Fruit fly (Drosophila melanogaster): ENCODE data around the gene CCT7.

The CCT7 gene

DNA sequence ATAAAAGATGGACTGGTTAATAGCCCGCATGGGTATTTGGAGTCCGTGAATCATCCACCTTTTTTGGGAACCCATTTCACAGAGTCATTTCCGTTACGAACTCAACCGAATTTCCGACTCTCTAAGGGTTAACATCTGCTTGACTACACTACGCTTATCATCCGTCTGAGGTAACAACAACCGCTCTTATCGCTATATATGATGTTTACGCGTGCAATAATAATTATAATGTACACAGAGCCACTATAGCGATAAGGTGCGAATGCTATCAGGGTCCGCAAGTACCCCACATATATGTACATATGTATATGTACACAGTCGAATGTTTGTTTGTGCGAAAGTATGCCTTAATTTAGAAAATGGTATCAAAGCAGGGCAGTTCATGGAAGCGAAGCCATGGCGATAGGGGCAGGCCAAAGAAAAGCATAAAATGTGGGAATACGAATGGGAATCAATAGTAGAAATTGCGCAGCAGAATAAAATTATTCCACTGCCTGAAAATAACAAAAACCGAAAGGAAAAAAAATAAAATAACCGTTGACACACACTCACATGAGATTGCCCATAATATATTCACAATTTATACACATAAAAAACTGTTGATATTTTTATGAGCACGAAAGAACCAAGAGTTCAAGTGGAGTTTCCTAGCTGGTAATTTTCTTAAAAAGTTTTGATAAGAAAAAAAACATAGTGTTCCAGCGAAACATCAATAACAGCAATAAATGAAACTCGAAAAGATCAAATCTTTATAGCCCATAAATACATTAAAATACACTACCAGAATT lies 9.2 kb downstream of the CCT7 start (continued):
- TF ChIP-seq jim (GFP tag; optimal IDR thresholded peaks at IDR 0.05) (no peak), usp (GFP tag; optimal IDR thresholded peaks at IDR 0.05) (no peak), Hnf4 (GFP tag; optimal IDR thresholded peaks at IDR 0.05) (peak; percentile 92), ey (GFP tag; optimal IDR thresholded peaks at IDR 0.05) (peak; percentile 42), Hr83 (GFP tag; optimal IDR thresholded peaks at IDR 0.05; ENCODE audit: poor library complexity, severe bottlenecking) (peak; percentile 99), tai (GFP tag; optimal IDR thresholded peaks at IDR 0.05) (no peak), brk (GFP tag; optimal IDR thresholded peaks at IDR 0.05) (peak; percentile 90), Sp1 (GFP tag; optimal IDR thresholded peaks at IDR 0.05) (peak; percentile 65), Rel (GFP tag; optimal IDR thresholded peaks at IDR 0.05) (no peak), Rel (tag; optimal IDR thresholded peaks at IDR 0.05) (peak; percentile 75), Vsx2 (GFP tag; optimal IDR thresholded peaks at IDR 0.05; ENCODE audit: partially characterized antibody) (no peak), lola (GFP tag; optimal IDR thresholded peaks at IDR 0.05) (no peak)

DNA sequence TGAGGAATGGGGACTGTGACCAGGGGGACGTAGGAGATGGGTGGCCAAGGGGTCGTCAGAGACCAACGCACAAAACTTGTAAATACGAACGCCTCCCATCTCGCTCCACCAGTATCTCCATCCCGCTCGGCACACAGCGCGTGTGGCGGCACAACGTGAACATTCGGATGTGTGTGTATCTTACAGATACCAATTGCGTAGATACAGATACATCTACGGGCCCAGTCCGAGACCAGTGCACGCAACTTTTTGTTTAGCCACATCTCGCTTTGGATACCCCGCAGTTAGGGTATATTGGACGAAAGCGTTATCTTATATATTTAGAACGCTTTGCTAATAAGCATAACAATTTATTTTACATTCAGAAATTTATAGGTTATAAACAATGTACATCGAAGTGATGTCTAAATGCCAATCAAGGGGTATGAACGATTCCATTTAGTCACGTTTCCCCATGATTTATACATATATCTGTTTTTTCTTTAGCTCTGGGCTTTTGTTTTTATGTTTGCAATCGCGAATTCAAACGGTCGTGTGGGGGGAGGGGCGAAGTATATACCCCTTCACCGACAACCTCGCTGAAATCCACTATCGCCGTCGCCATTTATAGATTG lies 10.1 kb downstream of the CCT7 start:
- peak; percentile 99 for TF ChIP-seq woc (GFP tag; optimal IDR thresholded peaks at IDR 0.05)
- TF ChIP-seq Hnf4 (GFP tag; optimal IDR thresholded peaks at IDR 0.05): peak; percentile 99
- no peak for TF ChIP-seq CrebA (GFP tag; optimal IDR thresholded peaks at IDR 0.05; ENCODE audit: borderline replicate concordance)
- peak; percentile 88 for TF ChIP-seq Mio (GFP tag; optimal IDR thresholded peaks at IDR 0.05)
- peak; percentile 99 for TF ChIP-seq fru (GFP tag; optimal IDR thresholded peaks at IDR 0.05)
- peak; percentile 98 for TF ChIP-seq CG32264 (GFP tag; optimal IDR thresholded peaks at IDR 0.05)
- TF ChIP-seq rgr (GFP tag; optimal IDR thresholded peaks at IDR 0.05): peak; percentile 99
- peak; percentile 99 for TF ChIP-seq h (GFP tag; optimal IDR thresholded peaks at IDR 0.05)
- TF ChIP-seq Vsx2 (GFP tag; optimal IDR thresholded peaks at IDR 0.05; ENCODE audit: partially characterized antibody): no peak
- TF ChIP-seq OdsH (GFP tag; optimal IDR thresholded peaks at IDR 0.05): peak; percentile 99
- peak; percentile 99 for TF ChIP-seq ey (GFP tag; optimal IDR thresholded peaks at IDR 0.05)
- peak; percentile 97 for TF ChIP-seq dmrt93B (GFP tag; optimal IDR thresholded peaks at IDR 0.05)
- no peak for TF ChIP-seq jim (GFP tag; optimal IDR thresholded peaks at IDR 0.05)
- no peak for TF ChIP-seq Myc (optimal IDR thresholded peaks at IDR 0.05)
- no peak for TF ChIP-seq usp (GFP tag; optimal IDR thresholded peaks at IDR 0.05)
- TF ChIP-seq br (GFP tag; optimal IDR thresholded peaks at IDR 0.05): peak; percentile 99
- peak; percentile 97 for TF ChIP-seq brk (GFP tag; optimal IDR thresholded peaks at IDR 0.05)
- TF ChIP-seq CG9705 (GFP tag; optimal IDR thresholded peaks at IDR 0.05): peak; percentile 89
- TF ChIP-seq foxo (GFP tag; optimal IDR thresholded peaks at IDR 0.05): peak; percentile 95 to 99
- peak; percentile 99 for TF ChIP-seq sv (GFP tag; optimal IDR thresholded peaks at IDR 0.05)
- peak; percentile 95 for TF ChIP-seq tai (GFP tag; optimal IDR thresholded peaks at IDR 0.05)
- peak in 1 of 2 experiments; percentile 17 for TF ChIP-seq dl (GFP tag; optimal IDR thresholded peaks at IDR 0.05; ENCODE audit: insufficient read depth in 1 of 2, partially characterized antibody in 2 of 2)
- peak; percentile 97 for TF ChIP-seq Rel (GFP tag; optimal IDR thresholded peaks at IDR 0.05)
- TF ChIP-seq Rel (tag; optimal IDR thresholded peaks at IDR 0.05): peak; percentile 91
- TF ChIP-seq dsf (GFP tag; optimal IDR thresholded peaks at IDR 0.05; ENCODE audit: borderline replicate concordance): peak; percentile 86
- TF ChIP-seq Dif (GFP tag; optimal IDR thresholded peaks at IDR 0.05; ENCODE audit: partially characterized antibody): peak; percentile 76
- TF ChIP-seq Sp1 (GFP tag; optimal IDR thresholded peaks at IDR 0.05): peak; percentile 98
- peak; percentile 59 for TF ChIP-seq Hr83 (GFP tag; optimal IDR thresholded peaks at IDR 0.05; ENCODE audit: poor library complexity, severe bottlenecking)
- no peak for TF ChIP-seq Hr78 (GFP tag; optimal IDR thresholded peaks at IDR 0.05)
- peak; percentile 98 for TF ChIP-seq HLH106 (tag; optimal IDR thresholded peaks at IDR 0.05)
- TF ChIP-seq pan (optimal IDR thresholded peaks at IDR 0.05): peak; percentile 82
- peak; percentile 97 for TF ChIP-seq sage (GFP tag; optimal IDR thresholded peaks at IDR 0.05)
- TF ChIP-seq psq (GFP tag; optimal IDR thresholded peaks at IDR 0.05): peak; percentile 97
- no peak for TF ChIP-seq Dfd (GFP tag; optimal IDR thresholded peaks at IDR 0.05)
- peak; percentile 95 for TF ChIP-seq Jra (GFP tag; optimal IDR thresholded peaks at IDR 0.05)
- TF ChIP-seq N (GFP tag; optimal IDR thresholded peaks at IDR 0.05): no peak
- TF ChIP-seq Abd-B (GFP tag; optimal IDR thresholded peaks at IDR 0.05): no peak
- TF ChIP-seq GATAd (GFP tag; optimal IDR thresholded peaks at IDR 0.05): no peak
- TF ChIP-seq lola (GFP tag; optimal IDR thresholded peaks at IDR 0.05): no peak
